Fruit fly (Drosophila melanogaster) whole organism, embryonic: ENCODE results near the gene CG7806.

Experiments
- Atf6 ChIP-seq: fragments of 200-800 bp; sonication (Bioruptor generic); IDR thresholded peaks from 2 replicates; pipeline ENCODE4 v1.3.6; 2022; ENCODE audit warnings: missing biosample characterization, missing genetic modification characterization
- Awh ChIP-seq: fragments of 200-800 bp; sonication (Bioruptor generic); IDR thresholded peaks from 2 replicates; pipeline ENCODE4, ENCODE4 v1.3.6; 2022; ENCODE audit warnings: missing biosample characterization, missing genetic modification characterization
- CG10267 ChIP-seq: fragments of 200-800 bp; sonication (Bioruptor generic); optimal IDR thresholded peaks from 2 replicates; lab custom pipeline; 2018; ENCODE audit warnings: missing biosample characterization, mild to moderate bottlenecking, missing genetic modification characterization, moderate library complexity
- CG11723 ChIP-seq: fragments of 200-800 bp; sonication (Bioruptor generic); optimal IDR thresholded peaks from 2 replicates; lab custom pipeline; 2017; ENCODE audit warnings: missing biosample characterization, mild to moderate bottlenecking, missing genetic modification characterization
- CG13296 ChIP-seq: fragments of 200-800 bp; sonication (Bioruptor generic); optimal IDR thresholded peaks from 3 replicates; lab custom pipeline; 2018; ENCODE audit warnings: missing biosample characterization, mild to moderate bottlenecking, missing genetic modification characterization
- CG13894 ChIP-seq: fragments of 200-800 bp; sonication (Bioruptor generic); optimal IDR thresholded peaks from 3 replicates; lab custom pipeline; 2018; ENCODE audit warnings: missing biosample characterization, mild to moderate bottlenecking, missing genetic modification characterization, moderate library complexity
- CG1647 ChIP-seq: fragments of 200-800 bp; sonication (Bioruptor generic); optimal IDR thresholded peaks from 3 replicates; lab custom pipeline; 2016; ENCODE audit warnings: missing biosample characterization, missing genetic modification characterization
- CG17802 ChIP-seq: fragments of 200-800 bp; sonication (Bioruptor generic); optimal IDR thresholded peaks from 2 replicates; lab custom pipeline; 2018; ENCODE audit warnings: missing biosample characterization, mild to moderate bottlenecking, missing genetic modification characterization, moderate library complexity
- CG17829 ChIP-seq: fragments of 200-800 bp; optimal IDR thresholded peaks from 2 replicates; lab custom pipeline; 2019; ENCODE audit warnings: missing biosample characterization, mild to moderate bottlenecking, missing genetic modification characterization, moderate library complexity
- CG18262 ChIP-seq: fragments of 200-800 bp; optimal IDR thresholded peaks from 3 replicates; lab custom pipeline; 2019; ENCODE audit warnings: missing biosample characterization, mild to moderate bottlenecking, missing genetic modification characterization, moderate library complexity
- CG34376 ChIP-seq: fragments of 200-800 bp; sonication (Bioruptor generic); optimal IDR thresholded peaks from 2 replicates; lab custom pipeline; 2018; ENCODE audit warnings: missing biosample characterization, mild to moderate bottlenecking, missing genetic modification characterization
- CG43689 ChIP-seq: fragments of 200-800 bp; sonication (Bioruptor generic); IDR thresholded peaks from 2 replicates; pipeline ENCODE4 v1.3.6; 2022; ENCODE audit warnings: missing biosample characterization, missing genetic modification characterization
- CrebB ChIP-seq: fragments of 200-800 bp; sonication (Bioruptor generic); optimal IDR thresholded peaks from 3 replicates; lab custom pipeline; 2018; ENCODE audit warnings: missing biosample characterization, mild to moderate bottlenecking, missing genetic modification characterization
- D ChIP-seq, 2 experiments: fragments of 200-800 bp in 1 of 2; fragments of >200 bp in 1 of 2; sonication (Bioruptor generic) in 1 of 2; optimal IDR thresholded peaks; 2 replicates in 1 of 2; 3 replicates in 1 of 2; lab custom pipeline; 2017; ENCODE audit warnings: mild to moderate bottlenecking in 1 of 2, missing biosample characterization in 1 of 2, missing genetic modification characterization in 1 of 2, missing genetic modification reagents in 1 of 2
- Doc3 ChIP-seq: fragments of 200-800 bp; sonication (Bioruptor generic); IDR thresholded peaks from 3 replicates; pipeline ENCODE4 v1.3.6; 2022; ENCODE audit warnings: missing biosample characterization, missing genetic modification characterization; ENCODE audit not compliant: partially characterized antibody
- Ets97D ChIP-seq: fragments of 200-800 bp; sonication (Bioruptor generic); optimal IDR thresholded peaks from 3 replicates; lab custom pipeline; 2016; ENCODE audit warnings: missing biosample characterization, missing genetic modification characterization
- NC2α ChIP-seq: fragments of 200-800 bp; sonication (Bioruptor generic); optimal IDR thresholded peaks from 2 replicates; lab custom pipeline; 2016; ENCODE audit warnings: missing biosample characterization, missing genetic modification characterization
- Nf-YA ChIP-seq: fragments of 200-800 bp; sonication (Bioruptor generic); IDR thresholded peaks from 2 replicates; pipeline ENCODE4 v1.3.6; 2022; ENCODE audit warnings: missing biosample characterization, missing genetic modification characterization
- Opbp ChIP-seq: fragments of 200-800 bp; sonication (Bioruptor generic); IDR thresholded peaks from 3 replicates; pipeline ENCODE4 v1.3.6; 2022; ENCODE audit warnings: missing biosample characterization, missing genetic modification characterization; ENCODE audit not compliant: partially characterized antibody
- Rfx ChIP-seq: fragments of 200-800 bp; sonication (Bioruptor generic); IDR thresholded peaks from 2 replicates; pipeline ENCODE4 v1.3.6; 2022; ENCODE audit warnings: missing biosample characterization, missing genetic modification characterization
- Scr ChIP-seq: fragments of 200-800 bp; sonication (Bioruptor generic); IDR thresholded peaks from 2 replicates; pipeline ENCODE4 v1.3.6; 2022; ENCODE audit warnings: missing biosample characterization, missing genetic modification characterization; ENCODE audit not compliant: partially characterized antibody
- Side ChIP-seq: fragments of 200-800 bp; sonication (Bioruptor generic); optimal IDR thresholded peaks from 2 replicates; lab custom pipeline; 2016; ENCODE audit warnings: missing biosample characterization, missing genetic modification characterization
- aop ChIP-seq: fragments of 200-800 bp; sonication (Bioruptor generic); IDR thresholded peaks from 2 replicates; pipeline ENCODE4 v1.3.6; 2022; ENCODE audit warnings: missing biosample characterization, missing genetic modification characterization
- bab2 ChIP-seq: fragments of 200-800 bp; sonication (Bioruptor generic); optimal IDR thresholded peaks from 2 replicates; lab custom pipeline; 2016; ENCODE audit warnings: missing biosample characterization, missing genetic modification characterization
- bcd ChIP-seq: fragments of 200-800 bp; sonication (Bioruptor generic); optimal IDR thresholded peaks from 2 replicates; lab custom pipeline; 2017; ENCODE audit warnings: missing biosample characterization, mild to moderate bottlenecking, missing genetic modification characterization
- exex ChIP-seq: fragments of 200-800 bp; sonication (Bioruptor generic); optimal IDR thresholded peaks from 4 replicates; lab custom pipeline; 2018; ENCODE audit warnings: missing biosample characterization, mild to moderate bottlenecking, missing genetic modification characterization, moderate library complexity
- gce ChIP-seq: fragments of 200-800 bp; sonication (Bioruptor generic); IDR thresholded peaks from 3 replicates; pipeline ENCODE4 v1.3.6; 2022; ENCODE audit warnings: missing biosample characterization, missing genetic modification characterization
- gcm ChIP-seq: fragments of 200-800 bp; sonication (Bioruptor generic); optimal IDR thresholded peaks from 2 replicates; lab custom pipeline; 2019; ENCODE audit warnings: missing biosample characterization, mild to moderate bottlenecking, missing genetic modification characterization, moderate library complexity
- hb ChIP-seq: fragments of 200-800 bp; sonication (Bioruptor generic); IDR thresholded peaks from 3 replicates; pipeline ENCODE4 v1.3.6; 2022; ENCODE audit warnings: missing biosample characterization, missing genetic modification characterization; ENCODE audit not compliant: partially characterized antibody
- ind ChIP-seq: fragments of 200-800 bp; sonication (Bioruptor generic); optimal IDR thresholded peaks from 3 replicates; lab custom pipeline; 2016; ENCODE audit warnings: missing biosample characterization, missing genetic modification characterization
- kay ChIP-seq: fragments of 200-800 bp; sonication (Bioruptor generic); optimal IDR thresholded peaks from 2 replicates; lab custom pipeline; 2016; ENCODE audit warnings: missing biosample characterization, missing genetic modification characterization
- lbe ChIP-seq: fragments of 200-800 bp; sonication (Bioruptor generic); optimal IDR thresholded peaks from 2 replicates; lab custom pipeline; 2016; ENCODE audit warnings: missing biosample characterization, mild to moderate bottlenecking, missing genetic modification characterization
- lola ChIP-seq, 3 experiments: fragments of >200 bp in 2 of 3; fragments of 200-800 bp in 1 of 3; sonication (Bioruptor generic) in 1 of 3; optimal IDR thresholded peaks; 2 replicates each; lab custom pipeline; 2017 to 2019; ENCODE audit warnings: missing biosample characterization in 3 of 3, missing genetic modification characterization in 3 of 3, mild to moderate bottlenecking in 1 of 3, moderate library complexity in 1 of 3
- oc ChIP-seq: fragments of 200-800 bp; sonication (Bioruptor generic); optimal IDR thresholded peaks from 2 replicates; lab custom pipeline; 2018; ENCODE audit warnings: missing biosample characterization, mild to moderate bottlenecking, missing genetic modification characterization, moderate library complexity
- psq ChIP-seq: fragments of 200-800 bp; sonication (Bioruptor generic); optimal IDR thresholded peaks from 2 replicates; lab custom pipeline; 2017; ENCODE audit warnings: missing biosample characterization, missing genetic modification characterization
- ranshi ChIP-seq: fragments of 200-800 bp; sonication (Bioruptor generic); IDR thresholded peaks from 2 replicates; pipeline ENCODE4 v1.3.6; 2022; ENCODE audit warnings: missing biosample characterization, missing genetic modification characterization
- sna ChIP-seq: fragments of 200-800 bp; sonication (Bioruptor generic); IDR thresholded peaks from 2 replicates; pipeline ENCODE4 v1.3.6; 2022; ENCODE audit warnings: missing biosample characterization, missing genetic modification characterization; ENCODE audit not compliant: partially characterized antibody
- sqz ChIP-seq: fragments of 200-800 bp; sonication (Bioruptor generic); optimal IDR thresholded peaks from 3 replicates; lab custom pipeline; 2018; ENCODE audit warnings: missing biosample characterization, mild to moderate bottlenecking, missing genetic modification characterization
- sr ChIP-seq: fragments of 200-800 bp; sonication (Bioruptor generic); IDR thresholded peaks from 3 replicates; pipeline ENCODE4 v1.3.6; 2022; ENCODE audit warnings: missing biosample characterization, missing genetic modification characterization
- sug ChIP-seq: fragments of 200-800 bp; optimal IDR thresholded peaks from 2 replicates; lab custom pipeline; 2019; ENCODE audit warnings: missing biosample characterization, mild to moderate bottlenecking, missing genetic modification characterization, moderate library complexity
- unpg ChIP-seq: fragments of 200-800 bp; sonication (Bioruptor generic); optimal IDR thresholded peaks from 3 replicates; lab custom pipeline; 2018; ENCODE audit warnings: missing biosample characterization, mild to moderate bottlenecking, missing genetic modification characterization, moderate library complexity

CG7806 gene

dm6 chr2L:8362273-8362954, 51.2 kb downstream of the CG7806 start, which contains the start of gene CG7627 (continued):
- peak; percentile 50 for TF ChIP-seq CG11723
- peak; percentile 74 for TF ChIP-seq bab2 (GFP tag; lab: Kevin White, UChicago)
- TF ChIP-seq CG10267, result peak; percentile 65
- peak; percentile 72 for TF ChIP-seq CG17829 (tag; lab: Kevin White, UChicago)
- no peak for TF ChIP-seq psq
- TF ChIP-seq exex, result peak; percentile 77
- peak; percentile 42 for TF ChIP-seq Ets97D (GFP tag; lab: Kevin White, UChicago)
- no peak for TF ChIP-seq hb (GFP tag; lab: Robert Waterston, UW)
- peak; percentile 78 for TF ChIP-seq ind (GFP tag; lab: Kevin White, UChicago)
- TF ChIP-seq Rfx (GFP tag; lab: Robert Waterston, UW), result peak; percentile 87
- peak; percentile 64 for TF ChIP-seq CrebB (tag; lab: Kevin White, UChicago)
- TF ChIP-seq CG13296 (GFP tag; lab: Kevin White, UChicago), result peak; percentile 67
- peak; percentile 70 for TF ChIP-seq unpg (GFP tag; lab: Kevin White, UChicago)
- no peak for TF ChIP-seq Doc3 (GFP tag; lab: Robert Waterston, UW)
- TF ChIP-seq ranshi (GFP tag; lab: Robert Waterston, UW), result peak; percentile 81
- peak; percentile 31 for TF ChIP-seq kay (GFP tag; lab: Kevin White, UChicago)
- TF ChIP-seq CG17802 (tag; lab: Kevin White, UChicago), result peak; percentile 34
- peak; percentile 55 for TF ChIP-seq sug (tag; lab: Kevin White, UChicago)
- TF ChIP-seq gce (GFP tag; lab: Robert Waterston, UW), result peak; percentile 31; the same call in 1 of the 3 replicates
- TF ChIP-seq Opbp (GFP tag; lab: Robert Waterston, UW), result no peak
- TF ChIP-seq sr (GFP tag; lab: Robert Waterston, UW), result peak; percentile 22; the same call in 1 of the 3 replicates
- TF ChIP-seq NC2α (GFP tag; lab: Kevin White, UChicago), result peak; percentile 12
- TF ChIP-seq bcd (GFP tag; lab: Kevin White, UChicago), result peak; percentile 72
- peak; percentile 46 for TF ChIP-seq CG1647 (GFP tag; lab: Kevin White, UChicago)
- TF ChIP-seq oc (tag; lab: Kevin White, UChicago), result no peak
- no peak for TF ChIP-seq D (optimal IDR thresholded peaks at IDR 0.05; lab: Kevin White, UChicago)
- TF ChIP-seq D (GFP tag; optimal IDR thresholded peaks at IDR 0.05; lab: Kevin White, UChicago), result peak; percentile 51
- TF ChIP-seq sqz (GFP tag; lab: Kevin White, UChicago), result peak; percentile 53
- TF ChIP-seq Side, result peak; percentile 70
- peak; percentile 85 for TF ChIP-seq Atf6 (GFP tag; lab: Robert Waterston, UW)
- TF ChIP-seq sna, result no peak
- no peak for TF ChIP-seq CG43689 (GFP tag; lab: Robert Waterston, UW)
- TF ChIP-seq CG13894 (tag; lab: Kevin White, UChicago), result peak; percentile 75
- peak; percentile 76 for TF ChIP-seq CG34376 (GFP tag; lab: Kevin White, UChicago)
- peak; percentile 53; the same call in 1 of the 2 replicates for TF ChIP-seq Nf-YA (GFP tag; lab: Robert Waterston, UW)
- TF ChIP-seq aop (GFP tag; lab: Robert Waterston, UW), result no peak
- TF ChIP-seq CG18262, result peak; percentile 74
- peak; percentile 48 for TF ChIP-seq gcm (GFP tag; lab: Kevin White, UChicago)
- peak; percentile 67; the same call in 1 of the 2 replicates for TF ChIP-seq Awh (GFP tag; lab: Robert Waterston, UW)
- TF ChIP-seq lola (GFP tag; optimal IDR thresholded peaks at IDR 0.05; lab: Kevin White, UChicago), result peak in 1 of 3 experiments; percentile 43
- TF ChIP-seq Scr (GFP tag; lab: Robert Waterston, UW), result 0 out of 2 replicates have a peak, but pooled peaks have one; percentile 26
- TF ChIP-seq lbe (GFP tag; lab: Kevin White, UChicago), result peak; percentile 65
